Worm (Caenorhabditis elegans): ENCODE results near the gene Y6E2A.1.

Y6E2A.1 gene

ce11 chrV:15689952-15690351 is 20.3 kb downstream of the Y6E2A.1 start, which contains the start of gene nhr-268:
nhr-268 (plus strand) TSS chrV:15690252.
- TF ChIP-seq hlh-26 (GFP tag; conservative IDR thresholded peaks at IDR 0.05) (no peak), snpc-1.3 (tag; optimal IDR thresholded peaks at IDR 0.05; ENCODE audit: insufficient read depth) (no peak)

ce11 chrV:15687660-15688059 is 22.6 kb downstream of the Y6E2A.1 start, which contains the start of gene nhr-197:
nhr-197 (plus strand) TSS chrV:15687960.
- TF ChIP-seq sdz-38 (tag; optimal IDR thresholded peaks at IDR 0.05) (no peak), snpc-4 (GFP tag; optimal IDR thresholded peaks at IDR 0.05) (no peak), snpc-4 (tag; optimal IDR thresholded peaks at IDR 0.05) (no peak), egrh-3 (GFP tag; IDR thresholded peaks at IDR 0.05) (no peak), him-1 (tag; optimal IDR thresholded peaks at IDR 0.05) (no peak), dox-1 (GFP tag; IDR thresholded peaks at IDR 0.05) (no peak), B0035.1 (tag; optimal IDR thresholded peaks at IDR 0.05) (no peak), aptf-2 (GFP tag; conservative IDR thresholded peaks at IDR 0.05) (no peak), ceh-79 (tag; optimal IDR thresholded peaks at IDR 0.05) (no peak), somi-1 (GFP tag; optimal IDR thresholded peaks at IDR 0.05) (no peak), nfyb-1 (GFP tag; IDR thresholded peaks at IDR 0.05) (no peak), nhr-179 (tag; optimal IDR thresholded peaks at IDR 0.05) (no peak), Y56A3A.18 (GFP tag; IDR thresholded peaks at IDR 0.05) (no peak), T26A5.8 (tag; optimal IDR thresholded peaks at IDR 0.05) (no peak), tbx-9 (tag; optimal IDR thresholded peaks at IDR 0.05; ENCODE audit: borderline replicate concordance) (no peak), ceh-40 (GFP tag; IDR thresholded peaks at IDR 0.05) (no peak)

ce11 chrV:15685599-15685998 is 24.7 kb downstream of the Y6E2A.1 start, which contains the start of gene nhr-196:
nhr-196 (plus strand) TSS chrV:15685716.
- TF ChIP-seq lin-54 (GFP tag; optimal IDR thresholded peaks at IDR 0.05) (no peak), aptf-2 (GFP tag; conservative IDR thresholded peaks at IDR 0.05) (no peak), lir-1 (GFP tag; conservative IDR thresholded peaks at IDR 0.05) (no peak), F33H1.4 (GFP tag; IDR thresholded peaks at IDR 0.05) (no peak), B0261.1 (tag; optimal IDR thresholded peaks at IDR 0.05) (no peak)

- TF ChIP-seq nfya-2 (GFP tag; IDR thresholded peaks at IDR 0.05) = no peak
- no peak for TF ChIP-seq F23B12.7 (tag; optimal IDR thresholded peaks at IDR 0.05; ENCODE audit: insufficient read depth)
- no peak for TF ChIP-seq F49E8.2 (tag; optimal IDR thresholded peaks at IDR 0.05; ENCODE audit: insufficient read depth)
- no peak for TF ChIP-seq ceh-27 (GFP tag; optimal IDR thresholded peaks at IDR 0.05)
- TF ChIP-seq unc-62 (GFP tag; optimal IDR thresholded peaks at IDR 0.05) = no peak
- no peak for TF ChIP-seq F39B2.1 (GFP tag; IDR thresholded peaks at IDR 0.05)
- no peak for TF ChIP-seq fkh-3 (tag; optimal IDR thresholded peaks at IDR 0.05)
- TF ChIP-seq egl-18 (GFP tag; IDR thresholded peaks at IDR 0.05) = no peak
- no peak for TF ChIP-seq snpc-4 (GFP tag; optimal IDR thresholded peaks at IDR 0.05)
- no peak for TF ChIP-seq snpc-4 (tag; optimal IDR thresholded peaks at IDR 0.05)
- TF ChIP-seq aptf-3 (GFP tag; IDR thresholded peaks at IDR 0.05) = no peak
- no peak for TF ChIP-seq tbx-9 (tag; optimal IDR thresholded peaks at IDR 0.05; ENCODE audit: borderline replicate concordance)
- TF ChIP-seq lir-1 (GFP tag; conservative IDR thresholded peaks at IDR 0.05) = no peak
- TF ChIP-seq F57A8.1 (GFP tag; optimal IDR thresholded peaks at IDR 0.05) = no peak
- no peak for TF ChIP-seq F57C9.4 (tag; optimal IDR thresholded peaks at IDR 0.05)
Measured at ce11 chrV:15677222-15677621, 33.1 kb downstream of the Y6E2A.1 start, which contains the start of gene nhr-52. nhr-52 (plus strand) TSS chrV:15677522.

Measured in whole organism, young adult.